Worm (Caenorhabditis elegans) whole organism, mixed stage, embryonic: ENCODE data around the gene smf-2.
A peak's percentile ranks its signal among the peaks of the same experiment; 100 is the strongest.

Experiments used
- M03D4.4 ChIP-seq: sonication (generic microtip); optimal IDR thresholded peaks from 2 replicates; lab custom pipeline; 2017; ENCODE audit warnings: mild to moderate bottlenecking, missing genetic modification characterization, missing compliant biosample characterization
- bed-3 ChIP-seq: fragments of 200-800 bp; sonication (Bioruptor generic); optimal IDR thresholded peaks from 3 replicates; lab custom pipeline; 2018; ENCODE audit warnings: mild to moderate bottlenecking, missing genetic modification characterization, moderate library complexity, missing compliant biosample characterization
- blmp-1 ChIP-seq: fragments of 150-350 bp; optimal IDR thresholded peaks from 2 replicates; lab custom pipeline; 2014; ENCODE audit warnings: missing biosample characterization, missing genetic modification characterization
- ceh-83 ChIP-seq: fragments of 200-800 bp; sonication (Bioruptor generic); optimal IDR thresholded peaks from 2 replicates; lab custom pipeline; 2018; ENCODE audit warnings: mild to moderate bottlenecking, missing genetic modification characterization, missing compliant biosample characterization
- ces-1 ChIP-seq: fragments of 150-350 bp; optimal IDR thresholded peaks from 2 replicates; lab custom pipeline; 2014; ENCODE audit warnings: missing biosample characterization, missing genetic modification reagents, missing genetic modification characterization
- cnd-1 ChIP-seq: fragments of 200-800 bp; sonication (Bioruptor generic); optimal IDR thresholded peaks from 2 replicates; lab custom pipeline; 2018; ENCODE audit warnings: mild to moderate bottlenecking, missing genetic modification characterization, missing compliant biosample characterization
- drap-1 ChIP-seq: fragments of 200-800 bp; sonication (Bioruptor generic); optimal IDR thresholded peaks from 3 replicates; lab custom pipeline; 2018; ENCODE audit warnings: mild to moderate bottlenecking, missing genetic modification characterization, missing compliant biosample characterization
- elt-1 ChIP-seq: sonication (generic microtip); optimal IDR thresholded peaks from 2 replicates; lab custom pipeline; 2017; ENCODE audit warnings: missing genetic modification characterization, mild to moderate bottlenecking, missing compliant biosample characterization, antibody characterized with exemption, moderate library complexity, borderline replicate concordance; ENCODE audit not compliant: insufficient read depth
- elt-3 ChIP-seq: fragments of 150-350 bp; optimal IDR thresholded peaks from 2 replicates; lab custom pipeline; 2014; ENCODE audit warnings: missing biosample characterization, missing genetic modification characterization
- flh-1 ChIP-seq: fragments of 200-800 bp; sonication (Bioruptor generic); optimal IDR thresholded peaks from 2 replicates; lab custom pipeline; 2018; ENCODE audit warnings: mild to moderate bottlenecking, missing genetic modification characterization, moderate library complexity, missing compliant biosample characterization
- ham-2 ChIP-seq: fragments of 200-800 bp; sonication (Bioruptor generic); optimal IDR thresholded peaks from 2 replicates; lab custom pipeline; 2018; ENCODE audit warnings: mild to moderate bottlenecking, missing genetic modification characterization, missing compliant biosample characterization
- hlh-1 ChIP-seq: fragments of 150-350 bp; optimal IDR thresholded peaks from 2 replicates; lab custom pipeline; 2014; ENCODE audit warnings: missing biosample characterization, missing genetic modification reagents, missing genetic modification characterization
- lin-13 ChIP-seq: fragments of 150-350 bp; optimal IDR thresholded peaks from 2 replicates; lab custom pipeline; 2014; ENCODE audit warnings: missing biosample characterization, missing genetic modification characterization
- lin-32 ChIP-seq: fragments of 200-800 bp; sonication (Bioruptor generic); optimal IDR thresholded peaks from 2 replicates; lab custom pipeline; 2018; ENCODE audit warnings: mild to moderate bottlenecking, missing genetic modification characterization, missing compliant biosample characterization
- lsy-2 ChIP-seq: fragments of 150-350 bp; optimal IDR thresholded peaks from 2 replicates; lab custom pipeline; 2014; ENCODE audit warnings: missing biosample characterization, missing genetic modification characterization
- mab-5 ChIP-seq: fragments of 150-350 bp; optimal IDR thresholded peaks from 2 replicates; lab custom pipeline; 2014; ENCODE audit warnings: missing biosample characterization, missing genetic modification characterization
- mep-1 ChIP-seq: fragments of 150-350 bp; optimal IDR thresholded peaks from 2 replicates; lab custom pipeline; 2017; ENCODE audit warnings: missing biosample characterization, missing genetic modification reagents, missing genetic modification characterization, inconsistent platforms
- mls-2 ChIP-seq: sonication (generic microtip); optimal IDR thresholded peaks from 2 replicates; lab custom pipeline; 2016; ENCODE audit warnings: mild to moderate bottlenecking, missing genetic modification characterization, moderate library complexity, missing compliant biosample characterization
- nhr-12 ChIP-seq: fragments of 150-350 bp; optimal IDR thresholded peaks from 2 replicates; lab custom pipeline; 2014; ENCODE audit warnings: missing biosample characterization, missing genetic modification characterization
- nhr-2 ChIP-seq: fragments of 150-350 bp; optimal IDR thresholded peaks from 2 replicates; lab custom pipeline; 2014; ENCODE audit warnings: missing biosample characterization, missing genetic modification characterization
- nhr-237 ChIP-seq: fragments of 150-350 bp; optimal IDR thresholded peaks from 2 replicates; lab custom pipeline; 2014; ENCODE audit warnings: missing biosample characterization, missing genetic modification characterization
- nhr-28 ChIP-seq: fragments of 150-350 bp; optimal IDR thresholded peaks from 2 replicates; lab custom pipeline; 2014; ENCODE audit warnings: missing biosample characterization, missing genetic modification characterization
- nhr-76 ChIP-seq: sonication (generic microtip); optimal IDR thresholded peaks from 2 replicates; lab custom pipeline; 2017; ENCODE audit warnings: missing biosample characterization, missing genetic modification characterization
- pha-4 ChIP-seq: fragments of 150-350 bp; optimal IDR thresholded peaks from 2 replicates; lab custom pipeline; 2018; ENCODE audit warnings: missing biosample characterization, missing genetic modification reagents, missing genetic modification characterization
- snpc-4 ChIP-seq: fragments of 150-350 bp; optimal IDR thresholded peaks from 2 replicates; lab custom pipeline; 2014; ENCODE audit warnings: missing biosample characterization, missing genetic modification characterization
- sptf-1 ChIP-seq: sonication (generic microtip); optimal IDR thresholded peaks from 2 replicates; lab custom pipeline; 2017; ENCODE audit warnings: mild to moderate bottlenecking, missing genetic modification characterization, moderate library complexity, missing compliant biosample characterization
- tbx-8 ChIP-seq: fragments of 200-800 bp; sonication (Bioruptor generic); optimal IDR thresholded peaks from 2 replicates; lab custom pipeline; 2018; ENCODE audit warnings: mild to moderate bottlenecking, missing genetic modification characterization, moderate library complexity, missing compliant biosample characterization
- unc-120 ChIP-seq: sonication (generic microtip); optimal IDR thresholded peaks from 2 replicates; lab custom pipeline; 2017; ENCODE audit warnings: missing genetic modification characterization, missing compliant biosample characterization; ENCODE audit not compliant: poor library complexity, severe bottlenecking
- unc-39 ChIP-seq: fragments of 150-350 bp; optimal IDR thresholded peaks from 2 replicates; lab custom pipeline; 2014; ENCODE audit warnings: missing biosample characterization, missing genetic modification characterization
- unc-62 ChIP-seq: fragments of 150-350 bp; optimal IDR thresholded peaks from 2 replicates; lab custom pipeline; 2014; ENCODE audit warnings: missing biosample characterization, missing genetic modification reagents, missing genetic modification characterization
- zip-8 ChIP-seq: fragments of 150-350 bp; optimal IDR thresholded peaks from 2 replicates; lab custom pipeline; 2014; ENCODE audit warnings: missing biosample characterization, missing genetic modification characterization
- ztf-11 ChIP-seq: fragments of 150-350 bp; optimal IDR thresholded peaks from 2 replicates; lab custom pipeline; 2014; ENCODE audit warnings: missing biosample characterization, missing genetic modification characterization

The smf-2 gene

ce11 chrX:6741532-6741931, 23.0 kb upstream of the smf-2 start:
- TF ChIP-seq unc-62 (GFP tag; lab: Kevin White, UChicago) (peak; percentile 52), lin-32 (GFP tag; lab: Kevin White, UChicago) (no peak)

DNA sequence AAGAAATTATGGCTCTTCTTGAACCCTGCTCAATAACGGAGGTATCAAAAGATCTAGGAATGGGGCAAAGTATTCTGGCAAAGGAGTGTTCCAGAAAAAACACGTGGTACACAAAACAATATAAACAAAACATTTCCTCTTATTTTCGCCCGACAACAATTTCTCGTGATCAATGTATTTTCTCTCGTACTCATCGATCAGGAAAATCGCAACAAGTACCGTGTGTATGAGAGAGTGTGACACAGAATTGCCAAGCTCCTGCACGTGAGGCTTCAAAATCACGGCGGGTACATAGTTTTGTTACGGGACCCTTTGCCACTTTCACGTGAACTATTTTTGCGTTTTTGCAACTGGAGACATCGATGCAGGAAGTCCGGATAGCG, 22.5 kb upstream of the smf-2 start:
- TF ChIP-seq nhr-2 (tag; lab: Kevin White, UChicago): no peak
- no peak for TF ChIP-seq unc-39 (tag; lab: Kevin White, UChicago)
- TF ChIP-seq nhr-237: no peak
- no peak for TF ChIP-seq lin-32 (GFP tag; lab: Kevin White, UChicago)
- TF ChIP-seq nhr-28 (tag; lab: Kevin White, UChicago): no peak
- no peak for TF ChIP-seq snpc-4 (tag; lab: Kevin White, UChicago)
- TF ChIP-seq mls-2 (tag; lab: Kevin White, UChicago): no peak
- no peak for TF ChIP-seq blmp-1 (tag; lab: Kevin White, UChicago)
- TF ChIP-seq M03D4.4 (tag; lab: Kevin White, UChicago): no peak
- no peak for TF ChIP-seq hlh-1 (tag; lab: Kevin White, UChicago)
- TF ChIP-seq lin-13 (tag; lab: Kevin White, UChicago): no peak
- no peak for TF ChIP-seq lsy-2 (tag; lab: Kevin White, UChicago)
- TF ChIP-seq ceh-83 (GFP tag; lab: Kevin White, UChicago): no peak
- TF ChIP-seq sptf-1 (tag; lab: Kevin White, UChicago): no peak
- no peak for TF ChIP-seq ham-2
- no peak for TF ChIP-seq ztf-11 (tag; lab: Kevin White, UChicago)
- TF ChIP-seq tbx-8: no peak

- TF ChIP-seq sptf-1 (tag; lab: Kevin White, UChicago) (no peak), nhr-12 (tag; lab: Kevin White, UChicago) (no peak), tbx-8 (no peak), mls-2 (tag; lab: Kevin White, UChicago) (no peak), nhr-76 (no peak), mab-5 (tag; lab: Kevin White, UChicago) (no peak), mep-1 (tag; lab: Kevin White, UChicago) (no peak), cnd-1 (tag; lab: Kevin White, UChicago) (no peak), elt-3 (tag; lab: Kevin White, UChicago) (no peak), drap-1 (GFP tag; lab: Kevin White, UChicago) (no peak), nhr-28 (tag; lab: Kevin White, UChicago) (no peak), pha-4 (tag; lab: Kevin White, UChicago) (no peak), unc-62 (GFP tag; lab: Kevin White, UChicago) (no peak), unc-120 (tag; lab: Kevin White, UChicago) (no peak), ztf-11 (tag; lab: Kevin White, UChicago) (no peak)
Measured at ce11 chrX:6740282-6740982, 21.9 kb upstream of the smf-2 start.

ce11 chrX:6739034-6740008, 20.8 kb upstream of the smf-2 start:
- TF ChIP-seq lin-32 (GFP tag; lab: Kevin White, UChicago) (no peak), ces-1 (GFP tag; lab: Kevin White, UChicago) (peak; percentile 70), drap-1 (GFP tag; lab: Kevin White, UChicago) (no peak)

- TF ChIP-seq unc-120 (tag; lab: Kevin White, UChicago) (no peak), mls-2 (tag; lab: Kevin White, UChicago) (no peak), hlh-1 (tag; lab: Kevin White, UChicago) (no peak), nhr-28 (tag; lab: Kevin White, UChicago) (no peak), lin-32 (GFP tag; lab: Kevin White, UChicago) (no peak), lin-13 (tag; lab: Kevin White, UChicago) (no peak), ham-2 (no peak), pha-4 (tag; lab: Kevin White, UChicago) (no peak), sptf-1 (tag; lab: Kevin White, UChicago) (no peak), flh-1 (GFP tag; lab: Kevin White, UChicago) (no peak), nhr-237 (no peak), zip-8 (no peak), snpc-4 (tag; lab: Kevin White, UChicago) (no peak), tbx-8 (no peak), bed-3 (GFP tag; lab: Kevin White, UChicago) (no peak), elt-1 (tag; lab: Kevin White, UChicago) (no peak)
Measured at ce11 chrX:6738535-6738934, 20.0 kb upstream of the smf-2 start.
